Worm (Caenorhabditis elegans) whole organism, midembryonic: ENCODE results near the gene nas-9.

Experiments used
- T22C8.4 ChIP-seq: fragments of 200-800 bp; sonication (Bioruptor generic); IDR thresholded peaks from 2 replicates; pipeline ENCODE4 v1.3.6; 2022; ENCODE audit warnings: missing genetic modification characterization, missing compliant biosample characterization
- ref-1 ChIP-seq: fragments of 200-800 bp; sonication (Bioruptor generic); conservative IDR thresholded peaks from 2 replicates; pipeline ENCODE4 v1.3.6; 2022; ENCODE audit warnings: missing genetic modification reagents, missing genetic modification characterization, missing compliant biosample characterization
- tab-1 ChIP-seq: fragments of 200-800 bp; sonication (Bioruptor generic); IDR thresholded peaks from 2 replicates; pipeline ENCODE4 v1.3.6; 2022; ENCODE audit warnings: missing genetic modification characterization, missing compliant biosample characterization

- TF ChIP-seq ref-1 (GFP tag; lab: Robert Waterston, UW) (no peak), tab-1 (no peak), T22C8.4 (no peak)
Measured at ce11 chrV:4818563-4818962, 21.2 kb downstream of the nas-9 start, which contains the start of gene ccep-97.
